Worm (Caenorhabditis elegans) whole organism, L4 larva: ENCODE measurements around the gene F49H12.3.

ENCODE experiments used
- T20F7.1 ChIP-seq: fragments of 200-800 bp; sonication (Bioruptor generic); optimal IDR thresholded peaks from 2 replicates; lab custom pipeline; 2018; ENCODE audit warnings: mild to moderate bottlenecking, missing genetic modification characterization, missing compliant biosample characterization
- T26A8.4 ChIP-seq: fragments of 200-800 bp; sonication (Bioruptor generic); IDR thresholded peaks from 2 replicates; pipeline ENCODE4 v1.3.6; 2022; ENCODE audit warnings: missing genetic modification characterization, missing compliant biosample characterization
- Y48G9A.11 ChIP-seq: fragments of 200-800 bp; sonication (Bioruptor generic); IDR thresholded peaks from 2 replicates; pipeline ENCODE4 v1.3.6; 2022; ENCODE audit warnings: missing genetic modification reagents, missing genetic modification characterization, missing compliant biosample characterization
- Y75B8A.6 ChIP-seq: fragments of 200-800 bp; sonication (Bioruptor generic); IDR thresholded peaks from 2 replicates; pipeline ENCODE4 v1.3.6; 2022; ENCODE audit warnings: missing genetic modification reagents, missing genetic modification characterization, missing compliant biosample characterization
- ZK337.2 ChIP-seq: fragments of 200-800 bp; sonication (Bioruptor generic); IDR thresholded peaks from 2 replicates; pipeline ENCODE4 v1.3.6; 2022; ENCODE audit warnings: missing genetic modification reagents, missing genetic modification characterization, missing compliant biosample characterization
- aha-1 ChIP-seq: fragments of 150-350 bp; peaks from one replicate; lab custom pipeline; 2014; ENCODE audit warnings: missing biosample characterization, missing genetic modification characterization
- ceh-20 ChIP-seq: fragments of 200-800 bp; sonication (Bioruptor generic); IDR thresholded peaks from 2 replicates; pipeline ENCODE4 v1.3.6; 2022; ENCODE audit warnings: missing genetic modification reagents, missing genetic modification characterization, missing compliant biosample characterization
- ces-1 ChIP-seq: fragments of 150-350 bp; sonication (generic microtip); optimal IDR thresholded peaks from 4 replicates; lab custom pipeline; 2014; ENCODE audit warnings: missing biosample characterization, missing genetic modification reagents, missing genetic modification characterization
- cey-2 ChIP-seq: sonication (generic microtip); optimal IDR thresholded peaks from 3 replicates; lab custom pipeline; 2017; ENCODE audit warnings: missing genetic modification characterization, mild to moderate bottlenecking, missing compliant biosample characterization, antibody characterized with exemption, borderline replicate concordance; ENCODE audit not compliant: insufficient read depth
- daf-16 ChIP-seq, 3 experiments: sonication (generic microtip); optimal IDR thresholded peaks; 2 replicates each; lab custom pipeline; 2016 to 2017; ENCODE audit warnings: missing genetic modification characterization in 3 of 3, missing genetic modification reagents in 3 of 3, mild to moderate bottlenecking in 2 of 3, missing compliant biosample characterization in 2 of 3, missing biosample characterization in 1 of 3, moderate library complexity in 1 of 3
- dmd-6 ChIP-seq: fragments of 200-800 bp; sonication (Bioruptor generic); IDR thresholded peaks from 2 replicates; pipeline ENCODE4 v1.3.6; 2022; ENCODE audit warnings: missing genetic modification reagents, missing genetic modification characterization, missing compliant biosample characterization
- dpl-1 ChIP-seq: fragments of 150-350 bp; optimal IDR thresholded peaks from 2 replicates; lab custom pipeline; 2014; ENCODE audit warnings: missing biosample characterization, missing genetic modification reagents, missing genetic modification characterization
- duxl-1 ChIP-seq: sonication (generic microtip); optimal IDR thresholded peaks from 2 replicates; lab custom pipeline; 2016; ENCODE audit warnings: mild to moderate bottlenecking, missing genetic modification characterization, moderate library complexity, missing compliant biosample characterization; ENCODE audit not compliant: poor library complexity
- dve-1 ChIP-seq: sonication (generic microtip); optimal IDR thresholded peaks from 2 replicates; lab custom pipeline; 2017; ENCODE audit warnings: antibody characterized with exemption, mild to moderate bottlenecking, missing genetic modification characterization, missing compliant biosample characterization; ENCODE audit not compliant: insufficient read depth
- egl-27 ChIP-seq: sonication (generic microtip); optimal IDR thresholded peaks from 3 replicates; lab custom pipeline; 2017; ENCODE audit warnings: missing biosample characterization, missing genetic modification reagents, missing genetic modification characterization
- egl-43 ChIP-seq: fragments of 200-800 bp; sonication (Bioruptor generic); IDR thresholded peaks from 2 replicates; pipeline ENCODE4 v1.3.6; 2022; ENCODE audit warnings: missing genetic modification reagents, missing genetic modification characterization, missing compliant biosample characterization
- gei-8 ChIP-seq: fragments of 200-800 bp; sonication (Bioruptor generic); optimal IDR thresholded peaks from 2 replicates; lab custom pipeline; 2018; ENCODE audit warnings: mild to moderate bottlenecking, missing genetic modification characterization, missing compliant biosample characterization
- hlh-11 ChIP-seq: fragments of 200-800 bp; sonication (Bioruptor generic); optimal IDR thresholded peaks from 2 replicates; lab custom pipeline; 2018; ENCODE audit warnings: mild to moderate bottlenecking, missing genetic modification characterization, missing compliant biosample characterization
- hlh-30 ChIP-seq: sonication (generic microtip); optimal IDR thresholded peaks from 2 replicates; lab custom pipeline; 2017; ENCODE audit warnings: antibody characterized with exemption, mild to moderate bottlenecking, missing genetic modification characterization, missing compliant biosample characterization; ENCODE audit not compliant: insufficient read depth
- jun-1 ChIP-seq: fragments of 150-350 bp; optimal IDR thresholded peaks from 2 replicates; lab custom pipeline; 2014; ENCODE audit warnings: missing biosample characterization, missing genetic modification reagents, missing genetic modification characterization
- lin-1 ChIP-seq: fragments of 200-800 bp; sonication (Bioruptor generic); IDR thresholded peaks from 2 replicates; pipeline ENCODE4 v1.3.6; 2022; ENCODE audit warnings: missing genetic modification reagents, missing genetic modification characterization, missing compliant biosample characterization
- lin-29 ChIP-seq: fragments of 200-800 bp; sonication (Bioruptor generic); IDR thresholded peaks from 2 replicates; pipeline ENCODE4 v1.3.6; 2022; ENCODE audit warnings: missing genetic modification reagents, missing genetic modification characterization, missing compliant biosample characterization
- mdl-1 ChIP-seq, 2 experiments: fragments of 150-350 bp in 1 of 2; sonication (generic microtip) in 1 of 2; optimal IDR thresholded peaks; 2 replicates each; lab custom pipeline; 2014 to 2017; ENCODE audit warnings: missing biosample characterization in 2 of 2, missing genetic modification characterization in 2 of 2
- mep-1 ChIP-seq: fragments of 150-350 bp; sonication (generic microtip); optimal IDR thresholded peaks from 3 replicates; lab custom pipeline; 2014; ENCODE audit warnings: missing biosample characterization, missing genetic modification characterization
- mes-2 ChIP-seq: sonication (generic microtip); optimal IDR thresholded peaks from 2 replicates; lab custom pipeline; 2016; ENCODE audit warnings: missing genotype, mild to moderate bottlenecking, missing genetic modification characterization, missing compliant biosample characterization; ENCODE audit not compliant: poor library complexity, severe bottlenecking
- mxl-2 ChIP-seq: fragments of 200-800 bp; sonication (Bioruptor generic); conservative IDR thresholded peaks from 2 replicates; pipeline ENCODE4 v1.3.6; 2022; ENCODE audit warnings: missing genetic modification reagents, missing genetic modification characterization, missing compliant biosample characterization
- mxl-3 ChIP-seq: fragments of 200-800 bp; sonication (Bioruptor generic); optimal IDR thresholded peaks from 2 replicates; lab custom pipeline; 2018; ENCODE audit warnings: mild to moderate bottlenecking, missing genetic modification characterization, missing compliant biosample characterization
- nhr-111 ChIP-seq: fragments of 200-800 bp; sonication (Bioruptor generic); optimal IDR thresholded peaks from 2 replicates; lab custom pipeline; 2018; ENCODE audit warnings: mild to moderate bottlenecking, missing genetic modification characterization, missing compliant biosample characterization
- nhr-28 ChIP-seq: fragments of 150-350 bp; optimal IDR thresholded peaks from 2 replicates; lab custom pipeline; 2014; ENCODE audit warnings: missing biosample characterization, missing genetic modification characterization
- php-3 ChIP-seq: fragments of 200-800 bp; sonication (Bioruptor generic); IDR thresholded peaks from 2 replicates; pipeline ENCODE4 v1.3.6; 2022; ENCODE audit warnings: missing genetic modification reagents, missing genetic modification characterization, missing compliant biosample characterization
- pqm-1 ChIP-seq: sonication (generic microtip); optimal IDR thresholded peaks from 2 replicates; lab custom pipeline; 2017; ENCODE audit warnings: missing biosample characterization, missing genetic modification characterization
- saeg-2 ChIP-seq: fragments of 200-800 bp; sonication (Bioruptor generic); IDR thresholded peaks from 2 replicates; pipeline ENCODE4 v1.3.6; 2022; ENCODE audit warnings: missing genetic modification reagents, missing genetic modification characterization, missing compliant biosample characterization
- sdz-12 ChIP-seq: fragments of 200-800 bp; sonication (Bioruptor generic); optimal IDR thresholded peaks from 2 replicates; lab custom pipeline; 2018; ENCODE audit warnings: mild to moderate bottlenecking, missing genetic modification characterization, missing compliant biosample characterization
- skn-1 ChIP-seq: fragments of 150-350 bp; optimal IDR thresholded peaks from 2 replicates; lab custom pipeline; 2014; ENCODE audit warnings: missing biosample characterization, missing genetic modification characterization
- snpc-1.2 ChIP-seq: fragments of 200-800 bp; sonication (Bioruptor generic); IDR thresholded peaks from 2 replicates; pipeline ENCODE4 v1.3.6; 2022; ENCODE audit warnings: missing genetic modification reagents, missing genetic modification characterization, missing compliant biosample characterization
- tra-1 ChIP-seq: fragments of 200-800 bp; sonication (Bioruptor generic); IDR thresholded peaks from 2 replicates; pipeline ENCODE4 v1.3.6; 2022; ENCODE audit warnings: missing genetic modification reagents, missing genetic modification characterization, missing compliant biosample characterization
- unc-62 ChIP-seq, 3 experiments: fragments of 150-350 bp in 1 of 3; sonication (generic microtip); optimal IDR thresholded peaks in 2 of 3; peaks in 1 of 3; 1 replicate in 1 of 3; 2 replicates in 2 of 3; lab custom pipeline; 2014 to 2017; ENCODE audit warnings: missing biosample characterization in 3 of 3, missing genetic modification characterization in 3 of 3, missing genetic modification reagents in 3 of 3, missing genotype in 1 of 3
- zag-1 ChIP-seq: fragments of 150-350 bp; optimal IDR thresholded peaks from 2 replicates; lab custom pipeline; 2014; ENCODE audit warnings: missing biosample characterization, missing genetic modification characterization
- zip-2 ChIP-seq: fragments of 150-350 bp; optimal IDR thresholded peaks from 2 replicates; lab custom pipeline; 2014; ENCODE audit warnings: missing biosample characterization, missing genetic modification characterization
- ztf-7 ChIP-seq: fragments of 150-350 bp; optimal IDR thresholded peaks from 2 replicates; lab custom pipeline; 2014; ENCODE audit warnings: missing biosample characterization, missing genetic modification characterization

F49H12.3 gene

DNA sequence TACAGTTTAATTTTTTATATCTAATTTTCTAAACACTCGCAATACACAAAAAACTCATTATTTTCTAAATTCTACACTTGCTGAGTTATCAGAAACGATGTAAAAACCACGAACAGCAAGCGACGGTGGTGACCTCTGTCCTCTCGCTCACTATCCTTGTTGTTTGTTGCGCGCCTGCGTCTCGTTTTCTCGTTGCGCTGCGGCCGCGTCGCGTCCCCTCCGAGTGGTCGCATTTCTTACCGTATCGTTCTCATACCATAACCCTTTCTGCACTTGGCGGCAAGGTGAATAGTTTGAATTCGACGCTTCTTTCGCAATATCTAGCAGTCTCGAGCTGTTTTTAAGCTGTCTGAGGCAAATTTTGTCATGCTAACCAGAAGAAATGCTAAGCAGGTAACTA lies 5.3 kb downstream of the F49H12.3 start, which contains the start of gene lsy-2 (continued):
- TF ChIP-seq saeg-2 (no peak), egl-43 (no peak), ceh-20 (no peak), skn-1 (no peak), ZK337.2 (GFP tag; lab: Robert Waterston, UW) (no peak), ztf-7 (tag; lab: Kevin White, UChicago) (no peak), dpl-1 (GFP tag; lab: Kevin White, UChicago) (peak; percentile 72), jun-1 (no peak), lin-1 (GFP tag; lab: Robert Waterston, UW) (no peak), nhr-28 (tag; lab: Kevin White, UChicago) (peak; percentile 46), nhr-111 (no peak), Y75B8A.6 (GFP tag; lab: Robert Waterston, UW) (no peak), zip-2 (tag; lab: Kevin White, UChicago) (no peak), zag-1 (no peak), T20F7.1 (GFP tag; lab: Kevin White, UChicago) (no peak), cey-2 (tag; lab: Kevin White, UChicago) (no peak), lin-29 (GFP tag; lab: Robert Waterston, UW) (no peak)

DNA sequence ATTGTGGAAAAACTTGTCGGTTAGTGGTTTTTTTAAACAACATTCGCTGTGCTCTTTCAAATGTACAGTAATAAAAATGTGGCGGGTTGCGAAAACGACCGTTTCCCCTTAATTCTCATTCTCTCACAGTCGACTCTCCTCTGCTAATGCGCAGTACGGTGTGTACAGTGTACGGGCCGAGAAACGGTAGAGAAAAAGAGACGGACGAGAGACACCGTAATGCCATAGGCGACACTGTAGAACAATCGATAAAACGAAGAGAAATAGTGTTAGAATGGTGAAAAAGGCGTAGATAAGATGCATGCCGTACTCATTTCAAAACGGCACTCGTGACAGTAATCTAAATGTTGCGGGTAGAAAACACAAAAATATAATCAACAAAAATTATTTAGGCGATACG lies 6.3 kb downstream of the F49H12.3 start:
- TF ChIP-seq dmd-6 (GFP tag; lab: Robert Waterston, UW) (peak; percentile 60), mxl-2 (GFP tag; lab: Robert Waterston, UW) (no peak), daf-16 (GFP tag; optimal IDR thresholded peaks at IDR 0.05; lab: Kevin White, UChicago) (no peak), daf-16 (tag; optimal IDR thresholded peaks at IDR 0.05; lab: Kevin White, UChicago) (peak; percentile 94), php-3 (GFP tag; lab: Robert Waterston, UW) (0 out of 2 replicates have a peak, but pooled peaks have one; percentile 62), duxl-1 (tag; lab: Kevin White, UChicago) (peak; percentile 29), mxl-3 (peak; percentile 39), dve-1 (tag; lab: Kevin White, UChicago) (peak; percentile 73), mep-1 (tag; lab: Kevin White, UChicago) (peak; percentile 58), ztf-7 (tag; lab: Kevin White, UChicago) (no peak), zag-1 (no peak), tra-1 (GFP tag; lab: Robert Waterston, UW) (0 out of 2 replicates have a peak, but pooled peaks have one; percentile 32), hlh-11 (tag; lab: Kevin White, UChicago) (peak; percentile 68), snpc-1.2 (GFP tag; lab: Robert Waterston, UW) (no peak), mdl-1 (tag; optimal IDR thresholded peaks at IDR 0.05; lab: Kevin White, UChicago) (peak in 1 of 2 experiments; percentile 15), egl-27 (tag; lab: Kevin White, UChicago) (no peak), gei-8 (no peak), aha-1 (tag; lab: Kevin White, UChicago) (peak; percentile 91), unc-62 (GFP tag; optimal IDR thresholded peaks at IDR 0.05 in 1 of 2; lab: Kevin White, UChicago) (no peak), unc-62 (tag; optimal IDR thresholded peaks at IDR 0.05; lab: Kevin White, UChicago) (no peak), lin-1 (GFP tag; lab: Robert Waterston, UW) (no peak), mes-2 (peak; percentile 39), sdz-12 (GFP tag; lab: Kevin White, UChicago) (no peak), ces-1 (GFP tag; lab: Kevin White, UChicago) (no peak), pqm-1 (tag; lab: Kevin White, UChicago) (peak; percentile 60), nhr-28 (tag; lab: Kevin White, UChicago) (peak; percentile 51), Y48G9A.11 (GFP tag; lab: Robert Waterston, UW) (no peak), T26A8.4 (GFP tag; lab: Robert Waterston, UW) (0 out of 2 replicates have a peak, but pooled peaks have one; percentile 26), hlh-30 (tag; lab: Kevin White, UChicago) (peak; percentile 81)
